Fruit fly (Drosophila melanogaster) whole organism, prepupa: ENCODE results near the gene Setd3.

ENCODE experiments used
- CG10631 ChIP-seq: fragments of 200-800 bp; sonication (Bioruptor generic); optimal IDR thresholded peaks from 2 replicates; lab custom pipeline; 2016; ENCODE audit warnings: missing biosample characterization, missing genetic modification characterization
- CG11294 ChIP-seq: fragments of 200-800 bp; sonication (Bioruptor generic); IDR thresholded peaks from 2 replicates; pipeline ENCODE4 v1.3.6; 2022; ENCODE audit warnings: missing biosample characterization, missing genetic modification characterization
- CG11902 ChIP-seq: fragments of 200-800 bp; sonication (Bioruptor generic); optimal IDR thresholded peaks from 3 replicates; lab custom pipeline; 2016; ENCODE audit warnings: missing biosample characterization, missing genetic modification characterization
- CG15336 ChIP-seq: fragments of 200-800 bp; sonication (Bioruptor generic); IDR thresholded peaks from 2 replicates; pipeline ENCODE4 v1.3.6; 2022; ENCODE audit warnings: missing biosample characterization, missing genetic modification characterization
- CG3032 ChIP-seq: fragments of 200-800 bp; optimal IDR thresholded peaks from 2 replicates; lab custom pipeline; 2019; ENCODE audit warnings: missing biosample characterization, mild to moderate bottlenecking, missing genetic modification characterization, moderate library complexity
- CG32006 ChIP-seq: fragments of 200-800 bp; sonication (Bioruptor generic); optimal IDR thresholded peaks from 3 replicates; lab custom pipeline; 2017; ENCODE audit warnings: missing biosample characterization, mild to moderate bottlenecking, missing genetic modification characterization
- CG34406 ChIP-seq: fragments of 200-800 bp; sonication (Bioruptor generic); optimal IDR thresholded peaks from 3 replicates; lab custom pipeline; 2016; ENCODE audit warnings: missing biosample characterization, missing genetic modification characterization
- CG4318 ChIP-seq: fragments of 200-800 bp; sonication (Bioruptor generic); optimal IDR thresholded peaks from 3 replicates; lab custom pipeline; 2017; ENCODE audit warnings: missing biosample characterization, mild to moderate bottlenecking, missing genetic modification characterization
- CG6808 ChIP-seq: fragments of 200-800 bp; sonication (Bioruptor generic); optimal IDR thresholded peaks from 3 replicates; lab custom pipeline; 2017; ENCODE audit warnings: missing biosample characterization, missing genetic modification characterization, mild to moderate bottlenecking, moderate library complexity, missing genetic modification reagents
- CG6854 ChIP-seq: fragments of 200-800 bp; sonication (Bioruptor generic); optimal IDR thresholded peaks from 2 replicates; lab custom pipeline; 2017; ENCODE audit warnings: missing biosample characterization, mild to moderate bottlenecking, missing genetic modification characterization
- CG7368 ChIP-seq: fragments of 200-800 bp; sonication (Bioruptor generic); optimal IDR thresholded peaks from 3 replicates; lab custom pipeline; 2016; ENCODE audit warnings: missing biosample characterization, missing genetic modification characterization
- CG8119 ChIP-seq: fragments of 200-800 bp; sonication (Bioruptor generic); IDR thresholded peaks from 3 replicates; pipeline ENCODE4 v1.3.6; 2022; ENCODE audit warnings: missing biosample characterization, missing genetic modification characterization
- CG8319 ChIP-seq: fragments of 200-800 bp; sonication (Bioruptor generic); optimal IDR thresholded peaks from 3 replicates; lab custom pipeline; 2016; ENCODE audit warnings: missing biosample characterization, missing genetic modification characterization
- CG9139 ChIP-seq: fragments of 200-800 bp; sonication (Bioruptor generic); optimal IDR thresholded peaks from 3 replicates; lab custom pipeline; 2017; ENCODE audit warnings: missing biosample characterization, mild to moderate bottlenecking, missing genetic modification characterization
- Eip75B ChIP-seq: fragments of 200-800 bp; sonication (Bioruptor generic); optimal IDR thresholded peaks from 3 replicates; lab custom pipeline; 2016; ENCODE audit warnings: missing biosample characterization, missing genetic modification characterization
- Eip78C ChIP-seq: fragments of 200-800 bp; sonication (Bioruptor generic); peaks from one replicate; lab custom pipeline; 2016; ENCODE audit warnings: missing biosample characterization, missing genetic modification characterization
- Eip93F ChIP-seq: fragments of 200-800 bp; sonication (Bioruptor generic); optimal IDR thresholded peaks from 2 replicates; lab custom pipeline; 2016; ENCODE audit warnings: missing biosample characterization, mild to moderate bottlenecking, missing genetic modification characterization
- Ets21C ChIP-seq: fragments of 200-800 bp; sonication (Bioruptor generic); optimal IDR thresholded peaks from 3 replicates; lab custom pipeline; 2016; ENCODE audit warnings: missing biosample characterization, missing genetic modification characterization
- Ets96B ChIP-seq: fragments of 200-800 bp; optimal IDR thresholded peaks from 2 replicates; lab custom pipeline; 2019; ENCODE audit warnings: missing biosample characterization, mild to moderate bottlenecking, missing genetic modification characterization, moderate library complexity
- Hr38 ChIP-seq: sonication (Bioruptor generic); optimal IDR thresholded peaks from 2 replicates; lab custom pipeline; 2016; ENCODE audit warnings: missing biosample characterization, missing genetic modification characterization
- Hr39 ChIP-seq: fragments of 200-800 bp; sonication (Bioruptor generic); optimal IDR thresholded peaks from 2 replicates; lab custom pipeline; 2016; ENCODE audit warnings: missing biosample characterization, missing genetic modification characterization
- Hr4 ChIP-seq: fragments of 200-800 bp; sonication (Bioruptor generic); optimal IDR thresholded peaks from 3 replicates; lab custom pipeline; 2016; ENCODE audit warnings: missing biosample characterization, missing genetic modification characterization
- Lpt ChIP-seq: fragments of 200-800 bp; sonication (Bioruptor generic); optimal IDR thresholded peaks from 3 replicates; lab custom pipeline; 2016; ENCODE audit warnings: missing biosample characterization, missing genetic modification characterization
- OdsH ChIP-seq: fragments of 200-800 bp; sonication (Bioruptor generic); optimal IDR thresholded peaks from 3 replicates; lab custom pipeline; 2016; ENCODE audit warnings: missing biosample characterization, missing genetic modification characterization
- Smox ChIP-seq: fragments of 200-800 bp; sonication (Bioruptor generic); optimal IDR thresholded peaks from 3 replicates; lab custom pipeline; 2016; ENCODE audit warnings: missing biosample characterization, missing genetic modification characterization
- Sox102F ChIP-seq: fragments of 200-800 bp; sonication (Bioruptor generic); optimal IDR thresholded peaks from 2 replicates; lab custom pipeline; 2016; ENCODE audit warnings: missing biosample characterization, mild to moderate bottlenecking, missing genetic modification characterization
- Sox14 ChIP-seq: fragments of 200-800 bp; sonication (Bioruptor generic); optimal IDR thresholded peaks from 3 replicates; lab custom pipeline; 2016; ENCODE audit warnings: missing biosample characterization, missing genetic modification characterization
- achi ChIP-seq: fragments of 200-800 bp; sonication (Bioruptor generic); optimal IDR thresholded peaks from 3 replicates; lab custom pipeline; 2016; ENCODE audit warnings: missing biosample characterization, missing genetic modification characterization
- dac ChIP-seq: fragments of 200-800 bp; sonication (Bioruptor generic); optimal IDR thresholded peaks from 2 replicates; lab custom pipeline; 2017; ENCODE audit warnings: missing biosample characterization, mild to moderate bottlenecking, missing genetic modification characterization
- dsx ChIP-seq: fragments of 200-800 bp; optimal IDR thresholded peaks from 3 replicates; lab custom pipeline; 2019; ENCODE audit warnings: missing biosample characterization, mild to moderate bottlenecking, missing genetic modification characterization, moderate library complexity; ENCODE audit not compliant: poor library complexity, severe bottlenecking
- eg ChIP-seq: fragments of 200-800 bp; sonication (Bioruptor generic); IDR thresholded peaks from 3 replicates; pipeline ENCODE4 v1.3.6; 2022; ENCODE audit warnings: missing biosample characterization, missing genetic modification characterization
- fd85E ChIP-seq: fragments of 200-800 bp; sonication (Bioruptor generic); optimal IDR thresholded peaks from 3 replicates; lab custom pipeline; 2016; ENCODE audit warnings: missing biosample characterization, missing genetic modification characterization
- fkh ChIP-seq: fragments of 200-800 bp; sonication (Bioruptor generic); optimal IDR thresholded peaks from 3 replicates; lab custom pipeline; 2017; ENCODE audit warnings: missing biosample characterization, mild to moderate bottlenecking, missing genetic modification characterization, moderate library complexity
- lz ChIP-seq: fragments of 200-800 bp; sonication (Bioruptor generic); optimal IDR thresholded peaks from 3 replicates; lab custom pipeline; 2016; ENCODE audit warnings: missing biosample characterization, missing genetic modification characterization
- net ChIP-seq: fragments of 200-800 bp; sonication (Bioruptor generic); optimal IDR thresholded peaks from 3 replicates; lab custom pipeline; 2016; ENCODE audit warnings: missing biosample characterization, missing genetic modification characterization
- spab ChIP-seq: fragments of 200-800 bp; sonication (Bioruptor generic); optimal IDR thresholded peaks from 2 replicates; lab custom pipeline; 2017; ENCODE audit warnings: missing biosample characterization, mild to moderate bottlenecking, missing genetic modification characterization, missing genetic modification reagents

The Setd3 gene

DNA sequence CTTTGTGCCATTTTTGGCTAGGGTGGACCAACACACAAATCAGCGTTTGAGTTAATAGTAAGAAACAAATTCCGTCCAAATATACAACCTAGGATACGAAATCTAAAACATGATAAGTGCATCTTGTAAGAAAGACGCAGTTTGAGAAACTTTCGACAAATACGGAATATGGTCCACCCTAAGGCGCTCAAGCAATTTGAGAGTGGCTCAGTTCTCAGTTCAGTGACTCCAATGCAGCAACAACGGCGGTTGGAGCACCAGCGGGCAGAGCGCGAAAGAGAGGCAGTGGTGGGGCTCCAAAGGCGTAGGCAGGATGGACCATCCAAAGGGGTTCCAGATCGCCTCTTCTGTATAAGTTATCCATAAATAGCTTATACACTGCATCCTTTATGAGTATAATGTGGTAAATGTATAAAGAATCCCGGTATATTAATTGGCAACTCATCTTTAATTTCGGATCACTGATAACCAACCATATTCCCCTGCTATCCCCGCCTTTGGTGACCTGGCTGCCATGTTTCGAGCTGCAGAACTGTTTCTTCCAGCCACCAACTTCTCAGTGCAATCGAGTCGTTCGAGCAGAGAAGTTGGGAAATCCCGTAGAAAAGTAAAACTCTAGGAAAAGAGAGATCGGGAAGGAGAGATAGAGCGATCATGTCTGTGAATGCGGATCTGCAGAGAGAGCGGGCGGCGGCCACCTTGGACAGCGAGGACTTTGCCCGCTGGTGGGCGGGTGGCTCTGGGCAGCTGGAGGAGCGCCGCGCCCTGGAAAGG lies 1.0 kb upstream of the Setd3 start, which contains the start of gene CG4586 (continued):
- TF ChIP-seq CG4318 (GFP tag; lab: Kevin White, UChicago) (peak; percentile 94), spab (GFP tag; lab: Kevin White, UChicago) (peak; percentile 98), Ets96B (tag; lab: Kevin White, UChicago) (peak; percentile 98), net (peak; percentile 99), Sox14 (GFP tag; lab: Kevin White, UChicago) (peak; percentile 98), Eip78C (GFP tag; lab: Kevin White, UChicago) (peak; percentile 99), Hr39 (GFP tag; lab: Kevin White, UChicago) (peak; percentile 97), Ets21C (peak; percentile 94), fd85E (GFP tag; lab: Kevin White, UChicago) (peak; percentile 96), Eip75B (GFP tag; lab: Kevin White, UChicago) (peak; percentile 97), Hr4 (GFP tag; lab: Kevin White, UChicago) (peak; percentile 97), CG8319 (GFP tag; lab: Kevin White, UChicago) (peak; percentile 97), CG32006 (peak; percentile 97), CG8119 (GFP tag; lab: Robert Waterston, UW) (peak; percentile 99), CG6854 (GFP tag; lab: Kevin White, UChicago) (peak; percentile 98), CG6808 (GFP tag; lab: Kevin White, UChicago) (peak; percentile 98), achi (GFP tag; lab: Kevin White, UChicago) (peak; percentile 97), lz (peak; percentile 97), dac (peak; percentile 95), Sox102F (GFP tag; lab: Kevin White, UChicago) (peak; percentile 99), CG7368 (peak; percentile 99), CG11902 (GFP tag; lab: Kevin White, UChicago) (peak; percentile 81), eg (GFP tag; lab: Robert Waterston, UW) (peak; percentile 99), CG11294 (peak; percentile 96), Lpt (peak; percentile 98), Smox (GFP tag; lab: Kevin White, UChicago) (peak; percentile 97), CG3032 (tag; lab: Kevin White, UChicago) (peak; percentile 96), dsx (GFP tag; lab: Kevin White, UChicago) (peak; percentile 98), CG15336 (GFP tag; lab: Robert Waterston, UW) (peak; percentile 100)

DNA sequence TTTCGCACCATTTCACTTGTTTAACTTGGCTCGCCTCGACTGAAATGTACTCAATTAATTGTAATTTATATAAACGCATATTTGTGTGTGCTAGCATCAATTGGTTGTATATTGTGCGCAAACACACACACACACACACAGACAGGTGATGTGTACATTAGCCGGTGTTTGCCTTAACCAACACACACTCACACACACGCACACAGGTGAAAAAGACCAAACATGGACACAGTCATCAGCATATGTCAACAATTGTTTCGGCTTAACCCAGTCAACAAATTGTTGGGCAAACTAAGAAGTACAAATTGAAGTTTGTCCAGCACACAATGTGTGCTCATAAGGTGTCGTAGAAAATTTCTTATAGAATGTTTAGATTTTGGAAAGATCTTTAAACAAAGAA lies 31.1 kb downstream of the Setd3 start:
- TF ChIP-seq Eip93F (GFP tag; lab: Kevin White, UChicago) (no peak), fkh (GFP tag; lab: Kevin White, UChicago) (peak; percentile 36), Ets96B (tag; lab: Kevin White, UChicago) (no peak)

DNA sequence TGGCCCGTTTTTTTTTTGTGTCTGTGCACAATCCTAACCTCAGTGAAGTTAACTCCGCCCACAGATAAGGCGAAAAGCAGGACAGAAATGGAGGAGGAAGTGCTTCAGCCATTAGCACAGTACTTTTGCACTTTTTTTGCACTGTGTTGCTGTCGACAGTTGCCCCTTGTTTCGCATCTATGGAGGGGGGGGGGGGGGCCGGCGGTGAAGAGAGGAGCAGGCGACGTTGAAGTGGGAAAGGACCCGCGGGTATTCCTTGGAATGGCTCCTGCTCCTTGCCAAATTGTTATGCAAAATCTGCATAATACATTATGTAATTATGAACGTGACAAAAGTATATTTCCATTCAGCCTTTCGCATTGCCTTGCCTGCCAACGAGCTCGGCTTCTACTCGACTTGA lies 31.7 kb downstream of the Setd3 start:
- peak; percentile 6 for TF ChIP-seq CG32006
- no peak for TF ChIP-seq Eip78C (GFP tag; lab: Kevin White, UChicago)
- no peak for TF ChIP-seq CG9139 (GFP tag; lab: Kevin White, UChicago)
- TF ChIP-seq CG34406 (GFP tag; lab: Kevin White, UChicago): no peak
- no peak for TF ChIP-seq OdsH

DNA sequence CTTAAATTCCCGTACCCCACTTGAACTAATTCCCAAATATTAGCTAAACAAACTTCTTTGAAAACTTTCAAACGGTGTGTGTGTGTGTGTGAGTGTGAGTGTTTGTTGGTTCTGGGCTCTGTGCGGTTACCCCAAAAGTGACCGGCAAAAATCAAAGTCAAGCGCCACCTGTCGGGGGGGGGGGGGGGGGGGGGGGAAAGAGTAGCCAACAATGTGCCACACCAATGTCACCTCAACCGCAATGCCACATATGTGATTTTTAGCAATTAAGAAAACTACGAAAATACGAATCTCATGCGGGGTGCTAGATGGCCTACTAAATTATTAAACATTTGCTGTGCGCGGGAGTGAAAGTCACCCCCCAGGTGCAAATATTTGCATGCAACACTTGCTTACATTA lies 34.8 kb downstream of the Setd3 start:
- TF ChIP-seq CG6808 (GFP tag; lab: Kevin White, UChicago) (no peak), CG6854 (GFP tag; lab: Kevin White, UChicago) (no peak), lz (no peak), CG10631 (GFP tag; lab: Kevin White, UChicago) (no peak), Lpt (no peak), fkh (GFP tag; lab: Kevin White, UChicago) (no peak), Hr39 (GFP tag; lab: Kevin White, UChicago) (no peak), Hr38 (GFP tag; lab: Kevin White, UChicago) (no peak)
